Fruit fly (Drosophila melanogaster): ENCODE data around the gene Mst36Fa.

Gene Mst36Fa

dm6 chr2L:18695404-18695804 is 18.6 kb upstream of the Mst36Fa start, which contains the start of the genes CG10383 and CG10338 (continued):
- TF ChIP-seq Camta (GFP tag; optimal IDR thresholded peaks at IDR 0.05) (peak; percentile 81), Myb (GFP tag; optimal IDR thresholded peaks at IDR 0.05) (peak; percentile 89), CG3407 (GFP tag; optimal IDR thresholded peaks at IDR 0.05) (peak; percentile 59), CG8388 (GFP tag; optimal IDR thresholded peaks at IDR 0.05) (peak; percentile 71), jumu (GFP tag; optimal IDR thresholded peaks at IDR 0.05) (peak; percentile 94), CG10267 (tag; optimal IDR thresholded peaks at IDR 0.05) (peak; percentile 71), CG1602 (GFP tag; optimal IDR thresholded peaks at IDR 0.05) (peak; percentile 84), CG17186 (GFP tag; optimal IDR thresholded peaks at IDR 0.05) (peak; percentile 80), zf30C (GFP tag; optimal IDR thresholded peaks at IDR 0.05) (no peak), CG8478 (optimal IDR thresholded peaks at IDR 0.05) (no peak), CG3281 (GFP tag; optimal IDR thresholded peaks at IDR 0.05) (peak; percentile 82), Lpt (GFP tag; optimal IDR thresholded peaks at IDR 0.05) (no peak), hth (optimal IDR thresholded peaks at IDR 0.05) (no peak), CG7556 (GFP tag; optimal IDR thresholded peaks at IDR 0.05) (peak; percentile 69), salm (tag; optimal IDR thresholded peaks at IDR 0.05) (peak; percentile 56), H15 (GFP tag; IDR thresholded peaks at IDR 0.05) (peak; percentile 91), tll (GFP tag; optimal IDR thresholded peaks at IDR 0.05) (peak in 1 of 2 experiments; percentile 62), YL-1 (GFP tag; optimal IDR thresholded peaks at IDR 0.05) (peak; percentile 80), crp (GFP tag; optimal IDR thresholded peaks at IDR 0.05) (peak; percentile 100), CG32532 (GFP tag; IDR thresholded peaks at IDR 0.05) (peak; percentile 94), CG2202 (tag; optimal IDR thresholded peaks at IDR 0.05) (peak; percentile 52), Six4 (GFP tag; optimal IDR thresholded peaks at IDR 0.05) (peak; percentile 75), sob (GFP tag; IDR thresholded peaks at IDR 0.05) (peak; percentile 90), CG10654 (GFP tag; optimal IDR thresholded peaks at IDR 0.05) (peak; percentile 71), Sox102F (GFP tag; optimal IDR thresholded peaks at IDR 0.05) (peak; percentile 88), jigr1 (GFP tag; IDR thresholded peaks at IDR 0.05) (peak; percentile 68; the same call in 2 of the 3 replicates), Oaz (GFP tag; IDR thresholded peaks at IDR 0.05) (peak; percentile 68), trh (GFP tag; optimal IDR thresholded peaks at IDR 0.05) (peak; percentile 61), stwl (tag; optimal IDR thresholded peaks at IDR 0.05) (peak; percentile 64), gcm (GFP tag; optimal IDR thresholded peaks at IDR 0.05) (peak; percentile 70), Fer1 (GFP tag; optimal IDR thresholded peaks at IDR 0.05) (peak; percentile 81), CG4282 (GFP tag; optimal IDR thresholded peaks at IDR 0.05) (peak; percentile 71), exex (tag; optimal IDR thresholded peaks at IDR 0.05) (peak; percentile 59), ac (GFP tag; optimal IDR thresholded peaks at IDR 0.05) (no peak), org-1 (GFP tag; optimal IDR thresholded peaks at IDR 0.05) (peak; percentile 57), CG14050 (GFP tag; IDR thresholded peaks at IDR 0.05) (peak; percentile 87), CG1792 (GFP tag; optimal IDR thresholded peaks at IDR 0.05) (peak; percentile 82), ato (GFP tag; IDR thresholded peaks at IDR 0.05; ENCODE audit: partially characterized antibody) (no peak), Fer2 (tag; optimal IDR thresholded peaks at IDR 0.05) (peak; percentile 47), ttk (GFP tag; IDR thresholded peaks at IDR 0.05) (peak; percentile 91), nau (GFP tag; optimal IDR thresholded peaks at IDR 0.05) (no peak), D19B (GFP tag; optimal IDR thresholded peaks at IDR 0.05) (peak; percentile 41), luna (GFP tag; optimal IDR thresholded peaks at IDR 0.05) (peak; percentile 49), grau (tag; optimal IDR thresholded peaks at IDR 0.05) (peak; percentile 78), dimm (GFP tag; IDR thresholded peaks at IDR 0.05) (0 out of 2 replicates have a peak, but pooled peaks have one; percentile 32), CG32772 (GFP tag; IDR thresholded peaks at IDR 0.05) (peak; percentile 90), H2.0 (GFP tag; IDR thresholded peaks at IDR 0.05) (peak; percentile 88), CG8290 (GFP tag; optimal IDR thresholded peaks at IDR 0.05) (peak; percentile 48), CG8290 (tag; optimal IDR thresholded peaks at IDR 0.05) (peak in 1 of 2 experiments; percentile 94), Xrp1 (GFP tag; IDR thresholded peaks at IDR 0.05) (peak; percentile 87), so (GFP tag; IDR thresholded peaks at IDR 0.05) (peak; percentile 67; the same call in 1 of the 3 replicates), CG13287 (GFP tag; IDR thresholded peaks at IDR 0.05; ENCODE audit: partially characterized antibody) (peak; percentile 25; the same call in 1 of the 2 replicates)

Measured in whole organism, embryonic.